Fruit fly (Drosophila melanogaster) whole organism, embryonic: ENCODE data around the gene Ir11a.

Source experiments
- Adf1 ChIP-seq: fragments of 200-800 bp; sonication (Bioruptor generic); IDR thresholded peaks from 2 replicates; pipeline ENCODE4 v1.3.6; 2022; ENCODE audit warnings: missing biosample characterization, missing genetic modification characterization
- B-H2 ChIP-seq: fragments of 200-800 bp; sonication (Bioruptor generic); optimal IDR thresholded peaks from 2 replicates; lab custom pipeline; 2018; ENCODE audit warnings: missing biosample characterization, mild to moderate bottlenecking, missing genetic modification characterization
- CG10274 ChIP-seq: fragments of 200-800 bp; sonication (Bioruptor generic); optimal IDR thresholded peaks from 3 replicates; lab custom pipeline; 2017; ENCODE audit warnings: missing biosample characterization, mild to moderate bottlenecking, missing genetic modification characterization
- CG10979 ChIP-seq: fragments of 200-800 bp; sonication (Bioruptor generic); optimal IDR thresholded peaks from 2 replicates; lab custom pipeline; 2018; ENCODE audit warnings: missing biosample characterization, mild to moderate bottlenecking, missing genetic modification characterization, moderate library complexity
- CG12155 ChIP-seq: fragments of 200-800 bp; sonication (Bioruptor generic); optimal IDR thresholded peaks from 3 replicates; lab custom pipeline; 2016; ENCODE audit warnings: missing biosample characterization, missing genetic modification characterization
- CG13287 ChIP-seq: fragments of 200-800 bp; sonication (Bioruptor generic); IDR thresholded peaks from 2 replicates; pipeline ENCODE4 v1.3.6; 2022; ENCODE audit warnings: missing biosample characterization, missing genetic modification characterization; ENCODE audit not compliant: partially characterized antibody
- CG14014 ChIP-seq: fragments of 200-800 bp; sonication (Bioruptor generic); IDR thresholded peaks from 2 replicates; pipeline ENCODE4 v1.3.6; 2022; ENCODE audit warnings: missing biosample characterization, missing genetic modification characterization
- CG1647 ChIP-seq: fragments of 200-800 bp; sonication (Bioruptor generic); optimal IDR thresholded peaks from 3 replicates; lab custom pipeline; 2016; ENCODE audit warnings: missing biosample characterization, missing genetic modification characterization
- CG3065 ChIP-seq: fragments of 200-800 bp; sonication (Bioruptor generic); optimal IDR thresholded peaks from 2 replicates; lab custom pipeline; 2016; ENCODE audit warnings: missing biosample characterization, missing genetic modification characterization
- CG31365 ChIP-seq: fragments of 200-800 bp; sonication (Bioruptor generic); optimal IDR thresholded peaks from 2 replicates; lab custom pipeline; 2018; ENCODE audit warnings: missing biosample characterization, mild to moderate bottlenecking, missing genetic modification characterization
- CG43689 ChIP-seq: fragments of 200-800 bp; sonication (Bioruptor generic); IDR thresholded peaks from 2 replicates; pipeline ENCODE4 v1.3.6; 2022; ENCODE audit warnings: missing biosample characterization, missing genetic modification characterization
- CG4404 ChIP-seq: fragments of 200-800 bp; sonication (Bioruptor generic); IDR thresholded peaks from 2 replicates; pipeline ENCODE4 v1.3.6; 2022; ENCODE audit warnings: missing biosample characterization, missing genetic modification characterization
- CG4730 ChIP-seq: fragments of 200-800 bp; sonication (Bioruptor generic); IDR thresholded peaks from 2 replicates; pipeline ENCODE4 v1.3.6; 2022; ENCODE audit warnings: missing biosample characterization, missing genetic modification characterization
- CG7271 ChIP-seq: fragments of 200-800 bp; sonication (Bioruptor generic); optimal IDR thresholded peaks from 2 replicates; lab custom pipeline; 2018; ENCODE audit warnings: missing biosample characterization, mild to moderate bottlenecking, missing genetic modification characterization, moderate library complexity
- CG7839 ChIP-seq: fragments of 200-800 bp; sonication (Bioruptor generic); optimal IDR thresholded peaks from 3 replicates; lab custom pipeline; 2018; ENCODE audit warnings: missing biosample characterization, mild to moderate bottlenecking, missing genetic modification characterization, moderate library complexity
- Dip3 ChIP-seq: fragments of 200-800 bp; sonication (Bioruptor generic); optimal IDR thresholded peaks from 3 replicates; lab custom pipeline; 2016; ENCODE audit warnings: missing biosample characterization, missing genetic modification characterization
- Ets65A ChIP-seq: fragments of 200-800 bp; sonication (Bioruptor generic); peaks from one replicate; lab custom pipeline; 2016; ENCODE audit warnings: missing biosample characterization, missing genetic modification characterization
- Fer1 ChIP-seq: fragments of 200-800 bp; sonication (Bioruptor generic); optimal IDR thresholded peaks from 2 replicates; lab custom pipeline; 2017; ENCODE audit warnings: missing biosample characterization, mild to moderate bottlenecking, missing genetic modification characterization
- Fer2 ChIP-seq: fragments of 200-800 bp; sonication (Bioruptor generic); optimal IDR thresholded peaks from 2 replicates; lab custom pipeline; 2018; ENCODE audit warnings: missing biosample characterization, mild to moderate bottlenecking, missing genetic modification characterization, moderate library complexity
- HLH54F ChIP-seq: fragments of 200-800 bp; sonication (Bioruptor generic); optimal IDR thresholded peaks from 3 replicates; lab custom pipeline; 2016; ENCODE audit warnings: missing biosample characterization, missing genetic modification characterization
- Hand ChIP-seq: fragments of 200-800 bp; sonication (Bioruptor generic); optimal IDR thresholded peaks from 2 replicates; lab custom pipeline; 2017; ENCODE audit warnings: mild to moderate bottlenecking, missing biosample characterization, missing genetic modification reagents, missing genetic modification characterization
- Lpt ChIP-seq: fragments of >200 bp; optimal IDR thresholded peaks from 2 replicates; lab custom pipeline; 2018; ENCODE audit warnings: missing biosample characterization, missing genetic modification characterization
- Med ChIP-seq: fragments of 200-800 bp; sonication (Bioruptor generic); peaks from one replicate; lab custom pipeline; 2016; ENCODE audit warnings: missing biosample characterization, missing genetic modification characterization, mild to moderate bottlenecking, inconsistent platforms, moderate library complexity
- Mes4 ChIP-seq: fragments of 200-800 bp; sonication (Bioruptor generic); optimal IDR thresholded peaks from 2 replicates; lab custom pipeline; 2016; ENCODE audit warnings: missing biosample characterization, missing genetic modification characterization
- NC2β ChIP-seq: fragments of 200-800 bp; sonication (Bioruptor generic); optimal IDR thresholded peaks from 2 replicates; lab custom pipeline; 2016; ENCODE audit warnings: missing biosample characterization, missing genetic modification characterization
- Side ChIP-seq: fragments of 200-800 bp; sonication (Bioruptor generic); optimal IDR thresholded peaks from 2 replicates; lab custom pipeline; 2016; ENCODE audit warnings: missing biosample characterization, missing genetic modification characterization
- Sox100B ChIP-seq: fragments of 200-800 bp; sonication (Bioruptor generic); optimal IDR thresholded peaks from 3 replicates; lab custom pipeline; 2018; ENCODE audit warnings: missing biosample characterization, mild to moderate bottlenecking, missing genetic modification characterization
- Sox102F ChIP-seq: fragments of 200-800 bp; sonication (Bioruptor generic); optimal IDR thresholded peaks from 2 replicates; lab custom pipeline; 2018; ENCODE audit warnings: missing biosample characterization, mild to moderate bottlenecking, missing genetic modification characterization, moderate library complexity
- amos ChIP-seq: fragments of 200-800 bp; sonication (Bioruptor generic); IDR thresholded peaks from 2 replicates; pipeline ENCODE4 v1.3.6; 2022; ENCODE audit warnings: missing biosample characterization, missing genetic modification characterization; ENCODE audit not compliant: partially characterized antibody
- bigmax ChIP-seq: fragments of 200-800 bp; sonication (Bioruptor generic); optimal IDR thresholded peaks from 2 replicates; lab custom pipeline; 2018; ENCODE audit warnings: missing biosample characterization, mild to moderate bottlenecking, missing genetic modification characterization
- bowl ChIP-seq: fragments of 200-800 bp; sonication (Bioruptor generic); IDR thresholded peaks from 2 replicates; pipeline ENCODE4 v1.3.6; 2022; ENCODE audit warnings: missing biosample characterization, missing genetic modification characterization
- cato ChIP-seq: fragments of 200-800 bp; sonication (Bioruptor generic); optimal IDR thresholded peaks from 2 replicates; lab custom pipeline; 2016; ENCODE audit warnings: missing biosample characterization, missing genetic modification characterization, borderline replicate concordance
- croc ChIP-seq: fragments of 200-800 bp; sonication (Bioruptor generic); conservative IDR thresholded peaks from 3 replicates; pipeline ENCODE4 v1.3.6; 2022; ENCODE audit warnings: missing biosample characterization, missing genetic modification characterization
- da ChIP-seq: fragments of 200-800 bp; sonication (Bioruptor generic); optimal IDR thresholded peaks from 2 replicates; lab custom pipeline; 2016; ENCODE audit warnings: missing biosample characterization, missing genetic modification characterization
- eyg ChIP-seq: fragments of 200-800 bp; sonication (Bioruptor generic); optimal IDR thresholded peaks from 3 replicates; lab custom pipeline; 2016; ENCODE audit warnings: missing biosample characterization, missing genetic modification characterization
- fd3F ChIP-seq: fragments of 200-800 bp; sonication (Bioruptor generic); optimal IDR thresholded peaks from 2 replicates; lab custom pipeline; 2018; ENCODE audit warnings: missing biosample characterization, mild to moderate bottlenecking, missing genetic modification characterization, moderate library complexity
- hb ChIP-seq: fragments of 200-800 bp; sonication (Bioruptor generic); IDR thresholded peaks from 3 replicates; pipeline ENCODE4 v1.3.6; 2022; ENCODE audit warnings: missing biosample characterization, missing genetic modification characterization; ENCODE audit not compliant: partially characterized antibody
- jigr1 ChIP-seq: fragments of 200-800 bp; sonication (Bioruptor generic); IDR thresholded peaks from 3 replicates; pipeline ENCODE4 v1.3.6; 2022; ENCODE audit warnings: missing biosample characterization, missing genetic modification characterization
- kah ChIP-seq: fragments of 200-800 bp; sonication (Bioruptor generic); optimal IDR thresholded peaks from 2 replicates; lab custom pipeline; 2018; ENCODE audit warnings: missing biosample characterization, mild to moderate bottlenecking, missing genetic modification characterization
- ken ChIP-seq: fragments of 200-800 bp; sonication (Bioruptor generic); IDR thresholded peaks from 3 replicates; pipeline ENCODE4 v1.3.6; 2022; ENCODE audit warnings: missing biosample characterization, missing genetic modification characterization
- lab ChIP-seq: fragments of 200-800 bp; sonication (Bioruptor generic); optimal IDR thresholded peaks from 3 replicates; lab custom pipeline; 2017; ENCODE audit warnings: missing biosample characterization, missing genetic modification characterization, mild to moderate bottlenecking, moderate library complexity, missing genetic modification reagents
- pita ChIP-seq: fragments of 200-800 bp; sonication (Bioruptor generic); optimal IDR thresholded peaks from 2 replicates; lab custom pipeline; 2017; ENCODE audit warnings: missing biosample characterization, mild to moderate bottlenecking, missing genetic modification characterization
- sens ChIP-seq: fragments of 200-800 bp; sonication (Bioruptor generic); peaks from one replicate; lab custom pipeline; 2016; ENCODE audit warnings: missing biosample characterization, missing genetic modification characterization
- sqz ChIP-seq: fragments of 200-800 bp; sonication (Bioruptor generic); optimal IDR thresholded peaks from 3 replicates; lab custom pipeline; 2018; ENCODE audit warnings: missing biosample characterization, mild to moderate bottlenecking, missing genetic modification characterization
- stwl ChIP-seq: fragments of 200-800 bp; sonication (Bioruptor generic); optimal IDR thresholded peaks from 3 replicates; lab custom pipeline; 2018; ENCODE audit warnings: missing biosample characterization, mild to moderate bottlenecking, missing genetic modification characterization, moderate library complexity
- tx ChIP-seq: fragments of 200-800 bp; sonication (Bioruptor generic); optimal IDR thresholded peaks from 2 replicates; lab custom pipeline; 2016; ENCODE audit warnings: missing biosample characterization, missing genetic modification characterization
- vfl ChIP-seq: fragments of 200-800 bp; sonication (Bioruptor generic); optimal IDR thresholded peaks from 2 replicates; lab custom pipeline; 2016; ENCODE audit warnings: missing biosample characterization, missing genetic modification characterization
- vvl ChIP-seq: fragments of 200-800 bp; sonication (Bioruptor generic); IDR thresholded peaks from 2 replicates; pipeline ENCODE4 v1.3.6; 2022; ENCODE audit warnings: missing biosample characterization, missing genetic modification characterization
- zen ChIP-seq: fragments of 200-800 bp; sonication (Bioruptor generic); optimal IDR thresholded peaks from 3 replicates; lab custom pipeline; 2018; ENCODE audit warnings: missing biosample characterization, mild to moderate bottlenecking, missing genetic modification characterization, moderate library complexity
- zf30C ChIP-seq: fragments of 200-800 bp; sonication (Bioruptor generic); optimal IDR thresholded peaks from 3 replicates; lab custom pipeline; 2018; ENCODE audit warnings: missing biosample characterization, mild to moderate bottlenecking, missing genetic modification characterization
- zfh2 ChIP-seq: fragments of 200-800 bp; sonication (Bioruptor generic); optimal IDR thresholded peaks from 2 replicates; lab custom pipeline; 2016; ENCODE audit warnings: missing biosample characterization, missing genetic modification characterization

The Ir11a gene

dm6 chrX:12377655-12378054, at the start of gene Ir11a:
Ir11a (minus strand) TSS chrX:12377755.
- TF ChIP-seq Hand: no peak
- TF ChIP-seq CG14014 (GFP tag; lab: Robert Waterston, UW): no peak
- no peak for TF ChIP-seq Adf1
- no peak for TF ChIP-seq eyg
- TF ChIP-seq amos (GFP tag; lab: Robert Waterston, UW): no peak
- no peak for TF ChIP-seq sens (GFP tag; lab: Kevin White, UChicago)
- no peak for TF ChIP-seq HLH54F (GFP tag; lab: Kevin White, UChicago)
- TF ChIP-seq CG10274: no peak
- no peak for TF ChIP-seq Fer2
- no peak for TF ChIP-seq jigr1 (GFP tag; lab: Robert Waterston, UW)
- no peak for TF ChIP-seq CG43689 (GFP tag; lab: Robert Waterston, UW)
- TF ChIP-seq pita (GFP tag; lab: Kevin White, UChicago): no peak

dm6 chrX:12408377-12408911, 30.9 kb upstream of the Ir11a start, which contains the start of the genes CG32651 and CG2574:
CG32651 (minus strand) TSS chrX:12408477.
CG2574 (plus strand) TSS chrX:12408861.
- TF ChIP-seq cato (GFP tag; lab: Kevin White, UChicago) (no peak), Lpt (no peak), Mes4 (no peak), bigmax (GFP tag; lab: Kevin White, UChicago) (no peak), CG31365 (no peak), vvl (GFP tag; lab: Robert Waterston, UW) (no peak), Sox100B (no peak), fd3F (GFP tag; lab: Kevin White, UChicago) (no peak), CG4730 (no peak), ken (no peak), CG12155 (GFP tag; lab: Kevin White, UChicago) (no peak)

- TF ChIP-seq CG3065 (GFP tag; lab: Kevin White, UChicago) (no peak), Ets65A (GFP tag; lab: Kevin White, UChicago) (peak; percentile 64), zen (tag; lab: Kevin White, UChicago) (no peak), NC2β (GFP tag; lab: Kevin White, UChicago) (no peak), CG13287 (GFP tag; lab: Robert Waterston, UW) (no peak), croc (GFP tag; lab: Robert Waterston, UW) (no peak), Med (GFP tag; lab: Kevin White, UChicago) (peak; percentile 79), stwl (tag; lab: Kevin White, UChicago) (no peak), Dip3 (no peak), lab (peak; percentile 29), hb (GFP tag; lab: Robert Waterston, UW) (no peak), kah (GFP tag; lab: Kevin White, UChicago) (no peak), tx (GFP tag; lab: Kevin White, UChicago) (no peak), Sox102F (GFP tag; lab: Kevin White, UChicago) (no peak), B-H2 (GFP tag; lab: Kevin White, UChicago) (no peak), CG1647 (no peak), zfh2 (GFP tag; lab: Kevin White, UChicago) (no peak), zf30C (GFP tag; lab: Kevin White, UChicago) (no peak), da (GFP tag; lab: Kevin White, UChicago) (no peak), Side (no peak), CG7271 (no peak), vfl (GFP tag; lab: Kevin White, UChicago) (no peak), bowl (GFP tag; lab: Robert Waterston, UW) (no peak), CG7839 (peak; percentile 16), sqz (GFP tag; lab: Kevin White, UChicago) (no peak), CG10979 (no peak), Fer1 (GFP tag; lab: Kevin White, UChicago) (peak; percentile 4), CG4404 (GFP tag; lab: Robert Waterston, UW) (no peak)
These were observed 14.2 kb upstream of the Ir11a start for dm6 chrX:12391732-12392131.
